In genomic region chr3L:8041461-8042110, dm6 we compare ENCODE assay signal across 1 fruit fly cellular context.
A peak's percentile ranks its signal among the peaks of the same experiment; 100 is the strongest.
TF ChIP-seq lines count a peak whose summit lies in the region.

No protein-coding gene starts in this region.

TF ChIP-seq in whole organism, embryonic, 481 proteins besides CTCF, POLR2A, EP300 and RAD21 (continued from another document and continues in another):
- TF ChIP-seq ac (GFP tag; optimal IDR thresholded peaks at IDR 0.05; lab: Kevin White, UChicago) (no peak), CG1647 (GFP tag; optimal IDR thresholded peaks at IDR 0.05; lab: Kevin White, UChicago) (no peak), scrt (GFP tag; optimal IDR thresholded peaks at IDR 0.05; lab: Kevin White, UChicago) (peak; percentile 1), CG6689 (GFP tag; IDR thresholded peaks at IDR 0.05; lab: Robert Waterston, UW) (peak; percentile 36; the same call in 1 of the 2 replicates), wek (GFP tag; optimal IDR thresholded peaks at IDR 0.05; lab: Kevin White, UChicago) (no peak), CG11456 (GFP tag; IDR thresholded peaks at IDR 0.05; lab: Robert Waterston, UW) (no peak), bsh (GFP tag; optimal IDR thresholded peaks at IDR 0.05; lab: Kevin White, UChicago) (peak in 1 of 2 experiments; percentile 1), chm (GFP tag; IDR thresholded peaks at IDR 0.05; lab: Robert Waterston, UW) (no peak), lilli (GFP tag; optimal IDR thresholded peaks at IDR 0.05; lab: Kevin White, UChicago) (no peak), CrebB (tag; optimal IDR thresholded peaks at IDR 0.05; lab: Kevin White, UChicago) (no peak), hb (GFP tag; IDR thresholded peaks at IDR 0.05; lab: Robert Waterston, UW; ENCODE audit: partially characterized antibody) (no peak), pum (GFP tag; optimal IDR thresholded peaks at IDR 0.05; lab: Kevin White, UChicago) (no peak), HLH3B (GFP tag; IDR thresholded peaks at IDR 0.05; lab: Robert Waterston, UW) (peak; percentile 28; the same call in 1 of the 2 replicates), CG10267 (tag; optimal IDR thresholded peaks at IDR 0.05; lab: Kevin White, UChicago) (peak; percentile 8), salm (tag; optimal IDR thresholded peaks at IDR 0.05; lab: Kevin White, UChicago) (no peak), Gsc (GFP tag; IDR thresholded peaks at IDR 0.05; lab: Robert Waterston, UW) (no peak), CG13287 (GFP tag; IDR thresholded peaks at IDR 0.05; lab: Robert Waterston, UW; ENCODE audit: partially characterized antibody) (no peak), CG10366 (GFP tag; IDR thresholded peaks at IDR 0.05; lab: Robert Waterston, UW) (peak; percentile 25; the same call in 1 of the 2 replicates), Dref (GFP tag; IDR thresholded peaks at IDR 0.05; lab: Robert Waterston, UW) (no peak), toy (GFP tag; IDR thresholded peaks at IDR 0.05; lab: Robert Waterston, UW) (no peak), nmo (GFP tag; optimal IDR thresholded peaks at IDR 0.05; lab: Kevin White, UChicago) (no peak), CG6683 (GFP tag; optimal IDR thresholded peaks at IDR 0.05; lab: Kevin White, UChicago) (no peak), az2 (GFP tag; optimal IDR thresholded peaks at IDR 0.05; lab: Kevin White, UChicago) (peak; percentile 11), CG12219 (GFP tag; optimal IDR thresholded peaks at IDR 0.05; lab: Kevin White, UChicago) (no peak), CG33557 (GFP tag; optimal IDR thresholded peaks at IDR 0.05; lab: Kevin White, UChicago) (no peak), vnd (GFP tag; IDR thresholded peaks at IDR 0.05; lab: Robert Waterston, UW; ENCODE audit: partially characterized antibody) (no peak), CG32767 (GFP tag; IDR thresholded peaks at IDR 0.05; lab: Robert Waterston, UW) (no peak), Dip2 (GFP tag; IDR thresholded peaks at IDR 0.05; lab: Robert Waterston, UW) (no peak), H2.0 (GFP tag; IDR thresholded peaks at IDR 0.05; lab: Robert Waterston, UW) (no peak), Doc2 (GFP tag; IDR thresholded peaks at IDR 0.05; lab: Robert Waterston, UW) (no peak), CG13624 (GFP tag; optimal IDR thresholded peaks at IDR 0.05; lab: Kevin White, UChicago) (no peak), CG30431 (GFP tag; optimal IDR thresholded peaks at IDR 0.05; lab: Kevin White, UChicago) (no peak), Xrp1 (GFP tag; IDR thresholded peaks at IDR 0.05; lab: Robert Waterston, UW) (peak; percentile 26; the same call in 1 of the 2 replicates), CG1233 (GFP tag; optimal IDR thresholded peaks at IDR 0.05; lab: Kevin White, UChicago) (no peak), Vsx1 (GFP tag; optimal IDR thresholded peaks at IDR 0.05; lab: Kevin White, UChicago) (no peak), CG13775 (GFP tag; optimal IDR thresholded peaks at IDR 0.05; lab: Kevin White, UChicago) (no peak), CG4730 (GFP tag; IDR thresholded peaks at IDR 0.05; lab: Robert Waterston, UW) (no peak), Ets65A (GFP tag; lab: Kevin White, UChicago) (peak; percentile 72), CG32772 (GFP tag; IDR thresholded peaks at IDR 0.05; lab: Robert Waterston, UW) (no peak), CG4617 (GFP tag; optimal IDR thresholded peaks at IDR 0.05; lab: Kevin White, UChicago; ENCODE audit: borderline replicate concordance) (no peak), exex (tag; optimal IDR thresholded peaks at IDR 0.05; lab: Kevin White, UChicago) (no peak), Doc3 (GFP tag; IDR thresholded peaks at IDR 0.05; lab: Robert Waterston, UW; ENCODE audit: partially characterized antibody) (no peak), eyg (GFP tag; optimal IDR thresholded peaks at IDR 0.05; lab: Kevin White, UChicago) (no peak), grau (tag; optimal IDR thresholded peaks at IDR 0.05; lab: Kevin White, UChicago) (peak; percentile 17), Dfd (GFP tag; optimal IDR thresholded peaks at IDR 0.05; lab: Kevin White, UChicago) (no peak), prd (optimal IDR thresholded peaks at IDR 0.05; lab: Kevin White, UChicago) (no peak), prd (GFP tag; IDR thresholded peaks at IDR 0.05; lab: Robert Waterston, UW) (no peak; the same call in 2 of the 3 replicates), MESR4 (GFP tag; optimal IDR thresholded peaks at IDR 0.05; lab: Kevin White, UChicago) (no peak), hkb (optimal IDR thresholded peaks at IDR 0.05; lab: Kevin White, UChicago) (no peak), hkb (GFP tag; IDR thresholded peaks at IDR 0.05; lab: Robert Waterston, UW) (peak; percentile 66), Mrtf (GFP tag; IDR thresholded peaks at IDR 0.05; lab: Robert Waterston, UW) (no peak), GATAe (GFP tag; conservative IDR thresholded peaks at IDR 0.05; lab: Robert Waterston, UW) (no peak), Bteb2 (GFP tag; optimal IDR thresholded peaks at IDR 0.05; lab: Kevin White, UChicago) (no peak), gsb-n (tag; optimal IDR thresholded peaks at IDR 0.05; lab: Kevin White, UChicago) (no peak), sob (GFP tag; IDR thresholded peaks at IDR 0.05; lab: Robert Waterston, UW) (no peak), trem (tag; optimal IDR thresholded peaks at IDR 0.05; lab: Kevin White, UChicago) (no peak), phol (tag; optimal IDR thresholded peaks at IDR 0.05; lab: Kevin White, UChicago) (peak; percentile 51), Hsf (GFP tag; optimal IDR thresholded peaks at IDR 0.05; lab: Kevin White, UChicago) (peak; percentile 13), CG10431 (GFP tag; optimal IDR thresholded peaks at IDR 0.05; lab: Kevin White, UChicago) (no peak), Hr39 (optimal IDR thresholded peaks at IDR 0.05; lab: Kevin White, UChicago) (no peak), sug (tag; optimal IDR thresholded peaks at IDR 0.05; lab: Kevin White, UChicago) (no peak), CG18599 (GFP tag; optimal IDR thresholded peaks at IDR 0.05; lab: Kevin White, UChicago) (peak; percentile 39), sima (GFP tag; optimal IDR thresholded peaks at IDR 0.05; lab: Kevin White, UChicago) (no peak), pnt (GFP tag; optimal IDR thresholded peaks at IDR 0.05; lab: Kevin White, UChicago) (no peak), Hr51 (GFP tag; optimal IDR thresholded peaks at IDR 0.05; lab: Kevin White, UChicago) (peak in 1 of 2 experiments; percentile 69), CG6175 (GFP tag; IDR thresholded peaks at IDR 0.05; lab: Robert Waterston, UW) (no peak), CG34422 (GFP tag; IDR thresholded peaks at IDR 0.05; lab: Robert Waterston, UW) (no peak), CkIIα-i1 (GFP tag; IDR thresholded peaks at IDR 0.05; lab: Robert Waterston, UW) (no peak), run (tag; optimal IDR thresholded peaks at IDR 0.05; lab: Kevin White, UChicago) (no peak), Trl (optimal IDR thresholded peaks at IDR 0.05; lab: Kevin White, UChicago) (no peak), Trl (GFP tag; optimal IDR thresholded peaks at IDR 0.05; lab: Kevin White, UChicago) (no peak), CG11695 (GFP tag; IDR thresholded peaks at IDR 0.05; lab: Robert Waterston, UW) (no peak), CG7745 (tag; optimal IDR thresholded peaks at IDR 0.05; lab: Kevin White, UChicago) (no peak), gcm (GFP tag; optimal IDR thresholded peaks at IDR 0.05; lab: Kevin White, UChicago) (no peak), CG12391 (tag; optimal IDR thresholded peaks at IDR 0.05; lab: Kevin White, UChicago) (peak; percentile 26), CG31441 (GFP tag; IDR thresholded peaks at IDR 0.05; lab: Robert Waterston, UW) (0 out of 2 replicates have a peak, but pooled peaks have one; percentile 24), her (GFP tag; optimal IDR thresholded peaks at IDR 0.05; lab: Kevin White, UChicago) (no peak), CG12104 (GFP tag; optimal IDR thresholded peaks at IDR 0.05; lab: Kevin White, UChicago) (no peak), CG17802 (tag; optimal IDR thresholded peaks at IDR 0.05; lab: Kevin White, UChicago) (no peak), Myb (GFP tag; optimal IDR thresholded peaks at IDR 0.05; lab: Kevin White, UChicago) (no peak), Bgb (GFP tag; IDR thresholded peaks at IDR 0.05; lab: Robert Waterston, UW; ENCODE audit: partially characterized antibody) (no peak), Antp (GFP tag; optimal IDR thresholded peaks at IDR 0.05; lab: Kevin White, UChicago) (no peak), Sox102F (GFP tag; optimal IDR thresholded peaks at IDR 0.05; lab: Kevin White, UChicago) (peak; percentile 51), CG7987 (GFP tag; optimal IDR thresholded peaks at IDR 0.05; lab: Kevin White, UChicago) (no peak), vvl (GFP tag; IDR thresholded peaks at IDR 0.05; lab: Robert Waterston, UW) (peak; percentile 84), CoRest (tag; optimal IDR thresholded peaks at IDR 0.05; lab: Kevin White, UChicago) (no peak), hth (optimal IDR thresholded peaks at IDR 0.05; lab: Kevin White, UChicago) (no peak), CG6765 (GFP tag; optimal IDR thresholded peaks at IDR 0.05; lab: Kevin White, UChicago) (no peak), E2f2 (GFP tag; IDR thresholded peaks at IDR 0.05; lab: Robert Waterston, UW) (peak; percentile 10; the same call in 1 of the 2 replicates), Ada2b (GFP tag; IDR thresholded peaks at IDR 0.05; lab: Robert Waterston, UW) (peak; percentile 44), fu2 (GFP tag; optimal IDR thresholded peaks at IDR 0.05; lab: Kevin White, UChicago) (no peak), Sin3A (optimal IDR thresholded peaks at IDR 0.05; lab: Kevin White, UChicago) (no peak), tap (tag; optimal IDR thresholded peaks at IDR 0.05; lab: Kevin White, UChicago) (peak; percentile 25), Xbp1 (GFP tag; optimal IDR thresholded peaks at IDR 0.05; lab: Kevin White, UChicago) (peak; percentile 13), NfI (GFP tag; optimal IDR thresholded peaks at IDR 0.05; lab: Kevin White, UChicago) (no peak), CG8924 (tag; optimal IDR thresholded peaks at IDR 0.05; lab: Kevin White, UChicago) (peak; percentile 7), CG17359 (tag; optimal IDR thresholded peaks at IDR 0.05; lab: Kevin White, UChicago) (peak; percentile 49), CG12659 (GFP tag; optimal IDR thresholded peaks at IDR 0.05; lab: Kevin White, UChicago) (peak; percentile 5), stc (GFP tag; IDR thresholded peaks at IDR 0.05; lab: Robert Waterston, UW) (peak; percentile 58), gfzf (GFP tag; optimal IDR thresholded peaks at IDR 0.05; lab: Kevin White, UChicago) (no peak), danr (GFP tag; IDR thresholded peaks at IDR 0.05; lab: Robert Waterston, UW) (no peak), CG30403 (GFP tag; optimal IDR thresholded peaks at IDR 0.05; lab: Kevin White, UChicago) (no peak), HLH4C (GFP tag; IDR thresholded peaks at IDR 0.05; lab: Robert Waterston, UW; ENCODE audit: partially characterized antibody) (no peak), org-1 (GFP tag; optimal IDR thresholded peaks at IDR 0.05; lab: Kevin White, UChicago) (no peak), CG11504 (tag; optimal IDR thresholded peaks at IDR 0.05; lab: Kevin White, UChicago) (peak; percentile 69), CG11247 (GFP tag; IDR thresholded peaks at IDR 0.05; lab: Robert Waterston, UW) (no peak), CG5245 (GFP tag; optimal IDR thresholded peaks at IDR 0.05; lab: Kevin White, UChicago) (no peak), CG9817 (tag; optimal IDR thresholded peaks at IDR 0.05; lab: Kevin White, UChicago) (no peak), sna (GFP tag; IDR thresholded peaks at IDR 0.05; lab: Robert Waterston, UW; ENCODE audit: partially characterized antibody) (no peak), Side (GFP tag; optimal IDR thresholded peaks at IDR 0.05; lab: Kevin White, UChicago) (no peak), tin (GFP tag; optimal IDR thresholded peaks at IDR 0.05; lab: Kevin White, UChicago) (peak; percentile 3), btn (GFP tag; optimal IDR thresholded peaks at IDR 0.05; lab: Kevin White, UChicago) (no peak), CHES-1-like (GFP tag; optimal IDR thresholded peaks at IDR 0.05; lab: Kevin White, UChicago) (no peak), CG3163 (GFP tag; optimal IDR thresholded peaks at IDR 0.05; lab: Kevin White, UChicago) (no peak), amos (GFP tag; IDR thresholded peaks at IDR 0.05; lab: Robert Waterston, UW; ENCODE audit: partially characterized antibody) (no peak), CG7372 (GFP tag; IDR thresholded peaks at IDR 0.05; lab: Robert Waterston, UW) (no peak), CG13424 (tag; optimal IDR thresholded peaks at IDR 0.05; lab: Kevin White, UChicago) (peak; percentile 22), Hmr (GFP tag; optimal IDR thresholded peaks at IDR 0.05; lab: Kevin White, UChicago) (no peak), jigr1 (GFP tag; IDR thresholded peaks at IDR 0.05; lab: Robert Waterston, UW) (no peak), CG5180 (GFP tag; optimal IDR thresholded peaks at IDR 0.05; lab: Kevin White, UChicago) (no peak), dm (GFP tag; optimal IDR thresholded peaks at IDR 0.05; lab: Kevin White, UChicago) (no peak), Fer1 (GFP tag; optimal IDR thresholded peaks at IDR 0.05; lab: Kevin White, UChicago) (peak; percentile 4), sqz (GFP tag; optimal IDR thresholded peaks at IDR 0.05; lab: Kevin White, UChicago) (no peak), ase (GFP tag; IDR thresholded peaks at IDR 0.05; lab: Robert Waterston, UW) (no peak), pan (optimal IDR thresholded peaks at IDR 0.05; lab: Kevin White, UChicago) (no peak), pan (GFP tag; optimal IDR thresholded peaks at IDR 0.05 in 1 of 2, IDR thresholded peaks at IDR 0.05 in 1 of 2) (peak in 1 of 2 experiments; percentile 53), NC2β (GFP tag; optimal IDR thresholded peaks at IDR 0.05; lab: Kevin White, UChicago) (no peak), CG17361 (GFP tag; IDR thresholded peaks at IDR 0.05; lab: Robert Waterston, UW) (peak; percentile 33; the same call in 1 of the 3 replicates), dati (GFP tag; IDR thresholded peaks at IDR 0.05; lab: Robert Waterston, UW) (no peak), CG11696 (GFP tag; IDR thresholded peaks at IDR 0.05; lab: Robert Waterston, UW) (no peak), CG12071 (GFP tag; optimal IDR thresholded peaks at IDR 0.05; lab: Kevin White, UChicago) (no peak), CG6854 (GFP tag; optimal IDR thresholded peaks at IDR 0.05; lab: Kevin White, UChicago) (no peak), HmgD (GFP tag; optimal IDR thresholded peaks at IDR 0.05; lab: Kevin White, UChicago) (no peak), Pdp1 (GFP tag; optimal IDR thresholded peaks at IDR 0.05; lab: Kevin White, UChicago) (peak in 1 of 2 experiments; percentile 38), sens-2 (GFP tag; IDR thresholded peaks at IDR 0.05; lab: Robert Waterston, UW) (no peak), CG17829 (tag; optimal IDR thresholded peaks at IDR 0.05; lab: Kevin White, UChicago) (no peak), seq (GFP tag; IDR thresholded peaks at IDR 0.05; lab: Robert Waterston, UW) (no peak), Sry-δ (GFP tag; optimal IDR thresholded peaks at IDR 0.05; lab: Kevin White, UChicago) (no peak)
